Fruit fly (Drosophila melanogaster) whole organism, adult: ENCODE results near the gene RpS30.

Experiments
- CG11617 ChIP-seq: fragments of 200-800 bp; sonication (Bioruptor generic); optimal IDR thresholded peaks from 2 replicates; lab custom pipeline; 2017; ENCODE audit warnings: mild to moderate bottlenecking, missing biosample characterization, missing genetic modification reagents, missing genetic modification characterization
- CG12768 ChIP-seq: fragments of 200-800 bp; sonication (Bioruptor generic); optimal IDR thresholded peaks from 2 replicates; lab custom pipeline; 2017; ENCODE audit warnings: missing biosample characterization, missing genetic modification characterization, mild to moderate bottlenecking, moderate library complexity, missing genetic modification reagents
- CG14711 ChIP-seq: fragments of 200-800 bp; sonication (Bioruptor generic); optimal IDR thresholded peaks from 2 replicates; lab custom pipeline; 2018; ENCODE audit warnings: missing biosample characterization, mild to moderate bottlenecking, missing genetic modification characterization, moderate library complexity
- CG1620 ChIP-seq: fragments of 200-800 bp; sonication (Bioruptor generic); optimal IDR thresholded peaks from 2 replicates; lab custom pipeline; 2016; ENCODE audit warnings: missing biosample characterization, missing genetic modification characterization
- CG33017 ChIP-seq: fragments of 200-800 bp; sonication (Bioruptor generic); optimal IDR thresholded peaks from 2 replicates; lab custom pipeline; 2018; ENCODE audit warnings: missing biosample characterization, mild to moderate bottlenecking, missing genetic modification characterization, moderate library complexity
- CG5204 ChIP-seq: fragments of 200-800 bp; sonication (Bioruptor generic); optimal IDR thresholded peaks from 2 replicates; lab custom pipeline; 2016; ENCODE audit warnings: missing biosample characterization, missing genetic modification characterization
- CG7101 ChIP-seq: fragments of 200-800 bp; sonication (Bioruptor generic); optimal IDR thresholded peaks from 2 replicates; lab custom pipeline; 2018; ENCODE audit warnings: missing biosample characterization, mild to moderate bottlenecking, missing genetic modification characterization, moderate library complexity
- Clk ChIP-seq: fragments of 200-800 bp; sonication (Bioruptor generic); optimal IDR thresholded peaks from 2 replicates; lab custom pipeline; 2017; ENCODE audit warnings: missing biosample characterization, missing genetic modification characterization
- Crg-1 ChIP-seq: fragments of 200-800 bp; sonication (Bioruptor generic); optimal IDR thresholded peaks from 2 replicates; lab custom pipeline; 2016; ENCODE audit warnings: missing biosample characterization, missing genetic modification characterization
- Hr96 ChIP-seq: fragments of 200-800 bp; sonication (Bioruptor generic); optimal IDR thresholded peaks from 2 replicates; lab custom pipeline; 2016; ENCODE audit warnings: missing biosample characterization, missing genetic modification characterization
- Mnt ChIP-seq: fragments of 200-800 bp; sonication (Bioruptor generic); optimal IDR thresholded peaks from 2 replicates; lab custom pipeline; 2016; ENCODE audit warnings: missing biosample characterization, mild to moderate bottlenecking, missing genetic modification characterization
- bab1 ChIP-seq: fragments of 200-800 bp; sonication (Bioruptor generic); optimal IDR thresholded peaks from 3 replicates; lab custom pipeline; 2019; ENCODE audit warnings: missing biosample characterization, mild to moderate bottlenecking, missing genetic modification characterization, moderate library complexity
- cic ChIP-seq: fragments of 200-800 bp; sonication (Bioruptor generic); optimal IDR thresholded peaks from 2 replicates; lab custom pipeline; 2017; ENCODE audit warnings: missing biosample characterization, mild to moderate bottlenecking, missing genetic modification characterization, moderate library complexity
- cnc ChIP-seq, 2 experiments: fragments of >200 bp; optimal IDR thresholded peaks; 2 replicates each; lab custom pipeline; 2017
- kay ChIP-seq: fragments of 200-800 bp; sonication (Bioruptor generic); peaks from one replicate; lab custom pipeline; 2016; ENCODE audit warnings: missing biosample characterization, missing genetic modification characterization, borderline replicate concordance
- ovo ChIP-seq: fragments of 200-800 bp; sonication (Bioruptor generic); optimal IDR thresholded peaks from 2 replicates; lab custom pipeline; 2016; ENCODE audit warnings: missing biosample characterization, missing genetic modification characterization
- pad ChIP-seq: fragments of 200-800 bp; sonication (Bioruptor generic); optimal IDR thresholded peaks from 3 replicates; lab custom pipeline; 2017; ENCODE audit warnings: missing biosample characterization, missing genetic modification characterization, mild to moderate bottlenecking, moderate library complexity, missing genetic modification reagents
- tj ChIP-seq: fragments of 200-800 bp; sonication (Bioruptor generic); optimal IDR thresholded peaks from 3 replicates; lab custom pipeline; 2017; ENCODE audit warnings: missing biosample characterization, mild to moderate bottlenecking, missing genetic modification characterization, moderate library complexity
- toe ChIP-seq: fragments of 200-800 bp; sonication (Bioruptor generic); optimal IDR thresholded peaks from 2 replicates; lab custom pipeline; 2016; ENCODE audit warnings: missing biosample characterization, missing genetic modification characterization

The RpS30 gene

DNA sequence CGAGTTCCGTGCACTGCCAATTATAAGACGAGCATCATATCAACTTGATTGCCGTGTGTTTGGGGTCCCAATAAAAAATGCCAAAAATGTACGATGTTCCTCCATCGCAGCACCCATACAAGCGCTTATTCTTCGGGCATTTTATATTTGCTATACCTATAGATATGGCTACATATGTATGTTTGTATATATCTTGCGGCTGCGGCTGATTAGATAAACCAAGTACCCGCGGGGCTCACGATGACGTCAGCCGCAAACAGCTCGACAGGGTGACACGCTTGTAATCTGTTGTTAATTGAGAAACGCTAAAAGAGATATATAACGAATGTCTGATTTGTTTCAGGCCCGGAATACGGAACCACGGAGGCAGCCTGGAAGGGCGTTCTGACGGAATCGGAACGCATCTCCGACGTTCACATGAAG, 13.1 kb upstream of the RpS30 start:
- TF ChIP-seq ovo (GFP tag; lab: Kevin White, UChicago) (no peak), kay (GFP tag; lab: Kevin White, UChicago) (peak; percentile 76), cic (GFP tag; lab: Kevin White, UChicago) (peak; percentile 48)

dm6 chr3R:20838787-20839186, 11.5 kb upstream of the RpS30 start:
- TF ChIP-seq Clk (no peak), ovo (GFP tag; lab: Kevin White, UChicago) (peak; percentile 39), tj (peak; percentile 20), cic (GFP tag; lab: Kevin White, UChicago) (peak; percentile 99), CG12768 (GFP tag; lab: Kevin White, UChicago) (peak; percentile 64), Mnt (GFP tag; lab: Kevin White, UChicago) (peak; percentile 51), bab1 (GFP tag; lab: Kevin White, UChicago) (peak; percentile 52), Hr96 (no peak)

DNA sequence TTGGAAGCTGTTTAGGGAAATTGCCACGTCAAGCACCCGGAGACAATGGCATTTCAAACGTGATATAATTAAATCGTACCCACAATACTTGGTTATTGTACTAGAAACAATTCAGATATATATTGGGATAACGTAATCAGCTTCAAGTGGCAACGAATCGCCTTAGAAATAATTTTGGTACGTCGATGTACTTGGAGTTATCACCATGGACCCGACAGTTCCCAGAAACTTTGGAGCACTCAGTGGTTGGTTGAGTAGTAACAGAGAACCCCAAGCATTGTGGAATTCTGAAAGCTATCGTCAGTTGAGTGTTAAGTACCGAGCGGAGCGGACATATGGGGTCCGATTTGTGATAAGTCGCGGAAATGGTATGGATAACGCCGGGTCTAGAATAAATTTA, 8.5 kb upstream of the RpS30 start, which contains the start of gene CG15695:
Gene CG15695 (plus strand): TSS at position 301 of the 400 bp plus-strand sequence.
- no peak for TF ChIP-seq cnc (optimal IDR thresholded peaks at IDR 0.05; lab: Kevin White, UChicago)
- no peak for TF ChIP-seq Mnt (GFP tag; lab: Kevin White, UChicago)
- TF ChIP-seq Hr96: no peak
- TF ChIP-seq CG11617 (GFP tag; lab: Kevin White, UChicago): no peak
- no peak for TF ChIP-seq Clk
- TF ChIP-seq CG14711 (tag; lab: Kevin White, UChicago): no peak
- no peak for TF ChIP-seq CG33017 (tag; lab: Kevin White, UChicago)
- no peak for TF ChIP-seq pad
- no peak for TF ChIP-seq kay (GFP tag; lab: Kevin White, UChicago)
- no peak for TF ChIP-seq Crg-1 (GFP tag; lab: Kevin White, UChicago)
- no peak for TF ChIP-seq CG1620 (GFP tag; lab: Kevin White, UChicago)
- TF ChIP-seq CG7101 (tag; lab: Kevin White, UChicago): no peak
- TF ChIP-seq toe: no peak

DNA sequence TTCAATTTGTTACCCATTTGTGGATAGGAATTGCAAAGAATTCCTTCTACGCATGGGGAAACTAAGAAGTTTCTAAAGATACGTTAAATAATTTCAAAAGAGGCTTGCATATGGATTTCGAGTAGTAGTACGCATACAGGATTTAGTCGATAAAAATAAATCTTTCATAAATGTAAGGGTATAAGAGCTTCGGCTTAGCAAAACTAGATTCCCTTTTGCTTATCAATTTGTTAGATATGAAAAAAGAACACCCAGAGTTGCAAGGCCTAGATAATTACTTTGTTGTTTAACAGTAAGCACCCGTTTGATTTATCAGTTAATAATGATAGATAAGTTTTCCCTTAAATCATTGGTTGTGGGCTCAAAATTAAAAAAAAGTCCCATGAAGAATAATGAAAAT, 4.8 kb upstream of the RpS30 start:
- TF ChIP-seq CG14711 (tag; lab: Kevin White, UChicago): no peak
- TF ChIP-seq toe: no peak
- TF ChIP-seq CG33017 (tag; lab: Kevin White, UChicago): no peak
- no peak for TF ChIP-seq Clk

- TF ChIP-seq Hr96: no peak
- TF ChIP-seq kay (GFP tag; lab: Kevin White, UChicago): peak; percentile 48
Measured at dm6 chr3R:20846316-20846715, 4.0 kb upstream of the RpS30 start.

DNA sequence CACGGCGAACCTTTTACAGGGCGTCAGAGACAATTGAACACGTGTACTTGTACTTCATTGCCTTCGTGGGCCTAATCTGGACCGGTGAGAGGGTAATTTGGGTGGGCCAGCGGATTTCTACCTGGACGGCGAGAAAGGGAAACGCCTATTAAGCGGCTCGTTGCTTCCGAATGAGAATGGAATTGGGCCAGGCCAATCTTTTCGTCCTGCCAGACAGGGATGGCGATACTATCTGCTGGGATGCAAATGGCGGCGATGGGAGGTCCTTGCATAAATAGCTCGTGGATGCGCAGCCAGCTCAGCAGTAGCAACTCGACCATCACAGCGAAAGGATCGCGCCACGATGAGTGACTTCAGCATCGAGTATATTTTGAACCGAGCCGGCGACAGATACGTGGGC, 3.5 kb upstream of the RpS30 start, which contains the start of gene CG15696:
Gene CG15696 (plus strand): TSS at position 301 of the 400 bp plus-strand sequence.
- TF ChIP-seq Clk: no peak
- TF ChIP-seq Mnt (GFP tag; lab: Kevin White, UChicago): no peak
- TF ChIP-seq kay (GFP tag; lab: Kevin White, UChicago): no peak
- TF ChIP-seq CG12768 (GFP tag; lab: Kevin White, UChicago): no peak

DNA sequence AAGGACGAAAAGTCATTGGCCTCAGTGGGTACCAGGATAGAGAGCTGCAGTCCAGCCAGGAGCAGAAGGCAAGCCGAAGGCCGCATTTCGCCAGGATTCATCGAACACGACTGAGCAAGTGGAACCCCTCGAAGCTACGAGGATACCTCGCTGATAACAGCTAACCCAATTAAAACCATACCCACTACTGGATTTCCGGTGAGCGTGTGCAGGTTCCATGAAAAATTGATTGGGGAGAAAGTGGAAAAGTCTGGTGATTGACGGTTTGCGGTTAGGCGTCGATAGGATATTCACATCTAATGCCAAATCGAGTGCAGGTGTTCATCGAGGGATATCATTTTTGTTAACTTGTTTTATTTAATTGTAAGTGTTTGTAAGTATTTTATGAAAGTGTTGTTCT, 9.5 kb downstream of the RpS30 start, which contains the start of gene Ir93a:
Gene Ir93a (minus strand): TSS at position 101 of the 400 bp plus-strand sequence.
- TF ChIP-seq CG1620 (GFP tag; lab: Kevin White, UChicago): no peak
- no peak for TF ChIP-seq CG33017 (tag; lab: Kevin White, UChicago)
- no peak for TF ChIP-seq CG12768 (GFP tag; lab: Kevin White, UChicago)
- TF ChIP-seq Mnt (GFP tag; lab: Kevin White, UChicago): no peak
- no peak for TF ChIP-seq CG5204 (GFP tag; lab: Kevin White, UChicago)
- no peak for TF ChIP-seq cnc (optimal IDR thresholded peaks at IDR 0.05; lab: Kevin White, UChicago)
- no peak for TF ChIP-seq bab1 (GFP tag; lab: Kevin White, UChicago)

DNA sequence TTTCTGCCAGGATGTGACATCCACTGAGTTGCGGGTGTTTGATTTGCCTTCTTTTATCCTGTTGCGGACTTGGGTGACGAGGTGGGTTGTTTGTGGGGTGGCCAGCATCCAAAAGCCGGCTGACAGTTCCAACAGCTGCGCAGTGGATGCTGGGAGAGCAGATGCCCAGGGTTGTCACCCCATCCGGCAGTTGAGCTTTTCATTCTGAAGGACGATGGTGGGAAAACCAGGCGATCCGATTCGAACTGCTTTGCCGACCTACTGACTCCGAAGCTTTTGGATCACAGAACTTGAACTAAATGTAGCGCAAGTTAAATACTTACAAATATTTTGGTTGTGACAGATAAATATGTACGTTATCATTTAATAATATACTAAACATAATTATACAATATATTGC, 15.9 kb downstream of the RpS30 start, which contains the start of gene KaiR1D:
Gene KaiR1D (minus strand): TSS at position 28 of the 400 bp plus-strand sequence.
- TF ChIP-seq CG12768 (GFP tag; lab: Kevin White, UChicago) (no peak), CG1620 (GFP tag; lab: Kevin White, UChicago) (no peak), toe (no peak), CG5204 (GFP tag; lab: Kevin White, UChicago) (no peak), Mnt (GFP tag; lab: Kevin White, UChicago) (no peak), CG14711 (tag; lab: Kevin White, UChicago) (peak; percentile 27), kay (GFP tag; lab: Kevin White, UChicago) (no peak), CG7101 (tag; lab: Kevin White, UChicago) (no peak)
